Worm (Caenorhabditis elegans) whole organism, mixed stage, embryonic: ENCODE results near the gene F41H10.12.
"Not testable (repeated sequence)": the region's sequence is repeated elsewhere in the genome, so short reads cannot be mapped to it uniquely, and the experiment has no call there.

Experiments used
- M03D4.4 ChIP-seq: sonication (generic microtip); optimal IDR thresholded peaks from 2 replicates; lab custom pipeline; 2017; ENCODE audit warnings: mild to moderate bottlenecking, missing genetic modification characterization, missing compliant biosample characterization
- bed-3 ChIP-seq: fragments of 200-800 bp; sonication (Bioruptor generic); optimal IDR thresholded peaks from 3 replicates; lab custom pipeline; 2018; ENCODE audit warnings: mild to moderate bottlenecking, missing genetic modification characterization, moderate library complexity, missing compliant biosample characterization
- blmp-1 ChIP-seq: fragments of 150-350 bp; optimal IDR thresholded peaks from 2 replicates; lab custom pipeline; 2014; ENCODE audit warnings: missing biosample characterization, missing genetic modification characterization
- ceh-39 ChIP-seq: fragments of 150-350 bp; optimal IDR thresholded peaks from 2 replicates; lab custom pipeline; 2014; ENCODE audit warnings: missing biosample characterization, missing genetic modification characterization
- ceh-43 ChIP-seq: fragments of 200-800 bp; sonication (Bioruptor generic); optimal IDR thresholded peaks from 2 replicates; lab custom pipeline; 2018; ENCODE audit warnings: mild to moderate bottlenecking, missing genetic modification characterization, moderate library complexity, missing compliant biosample characterization
- ceh-83 ChIP-seq: fragments of 200-800 bp; sonication (Bioruptor generic); optimal IDR thresholded peaks from 2 replicates; lab custom pipeline; 2018; ENCODE audit warnings: mild to moderate bottlenecking, missing genetic modification characterization, missing compliant biosample characterization
- cnd-1 ChIP-seq: fragments of 200-800 bp; sonication (Bioruptor generic); optimal IDR thresholded peaks from 2 replicates; lab custom pipeline; 2018; ENCODE audit warnings: mild to moderate bottlenecking, missing genetic modification characterization, missing compliant biosample characterization
- drap-1 ChIP-seq: fragments of 200-800 bp; sonication (Bioruptor generic); optimal IDR thresholded peaks from 3 replicates; lab custom pipeline; 2018; ENCODE audit warnings: mild to moderate bottlenecking, missing genetic modification characterization, missing compliant biosample characterization
- elt-1 ChIP-seq: sonication (generic microtip); optimal IDR thresholded peaks from 2 replicates; lab custom pipeline; 2017; ENCODE audit warnings: missing genetic modification characterization, mild to moderate bottlenecking, missing compliant biosample characterization, antibody characterized with exemption, moderate library complexity, borderline replicate concordance; ENCODE audit not compliant: insufficient read depth
- elt-3 ChIP-seq: fragments of 150-350 bp; optimal IDR thresholded peaks from 2 replicates; lab custom pipeline; 2014; ENCODE audit warnings: missing biosample characterization, missing genetic modification characterization
- flh-1 ChIP-seq: fragments of 200-800 bp; sonication (Bioruptor generic); optimal IDR thresholded peaks from 2 replicates; lab custom pipeline; 2018; ENCODE audit warnings: mild to moderate bottlenecking, missing genetic modification characterization, moderate library complexity, missing compliant biosample characterization
- ham-2 ChIP-seq: fragments of 200-800 bp; sonication (Bioruptor generic); optimal IDR thresholded peaks from 2 replicates; lab custom pipeline; 2018; ENCODE audit warnings: mild to moderate bottlenecking, missing genetic modification characterization, missing compliant biosample characterization
- hlh-1 ChIP-seq: fragments of 150-350 bp; optimal IDR thresholded peaks from 2 replicates; lab custom pipeline; 2014; ENCODE audit warnings: missing biosample characterization, missing genetic modification reagents, missing genetic modification characterization
- lin-13 ChIP-seq: fragments of 150-350 bp; optimal IDR thresholded peaks from 2 replicates; lab custom pipeline; 2014; ENCODE audit warnings: missing biosample characterization, missing genetic modification characterization
- lin-32 ChIP-seq: fragments of 200-800 bp; sonication (Bioruptor generic); optimal IDR thresholded peaks from 2 replicates; lab custom pipeline; 2018; ENCODE audit warnings: mild to moderate bottlenecking, missing genetic modification characterization, missing compliant biosample characterization
- lsy-2 ChIP-seq: fragments of 150-350 bp; optimal IDR thresholded peaks from 2 replicates; lab custom pipeline; 2014; ENCODE audit warnings: missing biosample characterization, missing genetic modification characterization
- mab-5 ChIP-seq: fragments of 150-350 bp; optimal IDR thresholded peaks from 2 replicates; lab custom pipeline; 2014; ENCODE audit warnings: missing biosample characterization, missing genetic modification characterization
- mls-2 ChIP-seq: sonication (generic microtip); optimal IDR thresholded peaks from 2 replicates; lab custom pipeline; 2016; ENCODE audit warnings: mild to moderate bottlenecking, missing genetic modification characterization, moderate library complexity, missing compliant biosample characterization
- nhr-2 ChIP-seq: fragments of 150-350 bp; optimal IDR thresholded peaks from 2 replicates; lab custom pipeline; 2014; ENCODE audit warnings: missing biosample characterization, missing genetic modification characterization
- nhr-237 ChIP-seq: fragments of 150-350 bp; optimal IDR thresholded peaks from 2 replicates; lab custom pipeline; 2014; ENCODE audit warnings: missing biosample characterization, missing genetic modification characterization
- nhr-28 ChIP-seq: fragments of 150-350 bp; optimal IDR thresholded peaks from 2 replicates; lab custom pipeline; 2014; ENCODE audit warnings: missing biosample characterization, missing genetic modification characterization
- nhr-76 ChIP-seq: sonication (generic microtip); optimal IDR thresholded peaks from 2 replicates; lab custom pipeline; 2017; ENCODE audit warnings: missing biosample characterization, missing genetic modification characterization
- pha-4 ChIP-seq: fragments of 150-350 bp; optimal IDR thresholded peaks from 2 replicates; lab custom pipeline; 2018; ENCODE audit warnings: missing biosample characterization, missing genetic modification reagents, missing genetic modification characterization
- snpc-4 ChIP-seq: fragments of 150-350 bp; optimal IDR thresholded peaks from 2 replicates; lab custom pipeline; 2014; ENCODE audit warnings: missing biosample characterization, missing genetic modification characterization
- unc-120 ChIP-seq: sonication (generic microtip); optimal IDR thresholded peaks from 2 replicates; lab custom pipeline; 2017; ENCODE audit warnings: missing genetic modification characterization, missing compliant biosample characterization; ENCODE audit not compliant: poor library complexity, severe bottlenecking
- unc-39 ChIP-seq: fragments of 150-350 bp; optimal IDR thresholded peaks from 2 replicates; lab custom pipeline; 2014; ENCODE audit warnings: missing biosample characterization, missing genetic modification characterization
- unc-62 ChIP-seq: fragments of 150-350 bp; optimal IDR thresholded peaks from 2 replicates; lab custom pipeline; 2014; ENCODE audit warnings: missing biosample characterization, missing genetic modification reagents, missing genetic modification characterization
- zip-8 ChIP-seq: fragments of 150-350 bp; optimal IDR thresholded peaks from 2 replicates; lab custom pipeline; 2014; ENCODE audit warnings: missing biosample characterization, missing genetic modification characterization
- ztf-11 ChIP-seq: fragments of 150-350 bp; optimal IDR thresholded peaks from 2 replicates; lab custom pipeline; 2014; ENCODE audit warnings: missing biosample characterization, missing genetic modification characterization

Gene F41H10.12

DNA sequence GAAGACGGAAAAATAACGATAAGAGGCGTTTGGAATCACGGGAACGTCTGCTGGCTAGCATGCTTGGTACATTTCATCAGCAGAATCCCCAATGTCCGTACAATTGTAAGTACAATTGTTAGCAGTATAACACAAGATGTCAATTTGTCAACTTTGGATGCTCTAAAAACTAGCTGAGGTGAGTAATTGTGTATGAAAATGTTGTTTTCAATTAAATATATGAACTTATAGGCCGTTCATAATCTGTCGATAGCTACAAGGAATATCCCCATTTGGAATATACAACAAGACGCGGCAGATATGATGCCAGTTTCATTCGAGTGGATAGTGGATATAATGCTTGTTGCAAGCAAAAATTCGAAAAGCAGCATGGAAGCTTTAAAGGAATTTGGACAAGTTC, at the start of gene F41H10.12:
Gene F41H10.12 (plus strand): TSS at position 301 of the 400 bp plus-strand sequence.
- TF ChIP-seq lsy-2 (tag; lab: Kevin White, UChicago) (no peak), nhr-2 (tag; lab: Kevin White, UChicago) (no peak), elt-1 (tag; lab: Kevin White, UChicago) (no peak), mls-2 (no peak), pha-4 (tag; lab: Kevin White, UChicago) (no peak), unc-62 (GFP tag; lab: Kevin White, UChicago) (no peak), ceh-43 (GFP tag; lab: Kevin White, UChicago) (no peak), ham-2 (GFP tag; lab: Kevin White, UChicago) (no peak), cnd-1 (tag; lab: Kevin White, UChicago) (no peak), ceh-83 (GFP tag; lab: Kevin White, UChicago) (no peak), zip-8 (tag; lab: Kevin White, UChicago) (no peak), hlh-1 (tag; lab: Kevin White, UChicago) (no peak), unc-120 (tag; lab: Kevin White, UChicago) (no peak), nhr-28 (tag; lab: Kevin White, UChicago) (no peak)
- TF ChIP-seq, all 35 proteins: peak for 0

DNA sequence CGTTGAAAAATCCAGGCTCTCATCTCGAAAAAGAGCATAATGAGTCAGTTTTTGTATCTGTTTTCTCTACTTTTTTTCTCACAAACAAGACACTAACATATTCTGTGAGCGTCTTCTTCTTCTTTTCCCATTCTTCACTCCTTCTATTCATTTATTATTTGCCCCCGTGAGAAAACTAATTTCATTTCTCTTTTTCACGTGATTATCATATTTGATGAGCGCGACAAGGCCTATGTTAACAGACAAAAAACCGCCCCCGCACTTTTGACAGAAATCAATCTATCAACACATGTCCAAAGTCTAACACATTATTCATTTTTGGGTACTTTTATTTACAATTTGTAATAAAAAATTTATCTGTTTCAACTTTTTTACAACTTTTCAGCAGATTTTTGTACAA, 47.5 kb upstream of the F41H10.12 start:
- no peak for TF ChIP-seq nhr-237 (tag; lab: Kevin White, UChicago)
- no peak for TF ChIP-seq mab-5 (tag; lab: Kevin White, UChicago)
- no peak for TF ChIP-seq flh-1 (GFP tag; lab: Kevin White, UChicago)
- no peak for TF ChIP-seq elt-1 (tag; lab: Kevin White, UChicago)
- TF ChIP-seq ham-2 (GFP tag; lab: Kevin White, UChicago) = no peak
- no peak for TF ChIP-seq mls-2
- no peak for TF ChIP-seq nhr-28 (tag; lab: Kevin White, UChicago)
- TF ChIP-seq pha-4 (tag; lab: Kevin White, UChicago) = no peak
- TF ChIP-seq lin-13 (tag; lab: Kevin White, UChicago) = no peak
- no peak for TF ChIP-seq unc-62 (GFP tag; lab: Kevin White, UChicago)

DNA sequence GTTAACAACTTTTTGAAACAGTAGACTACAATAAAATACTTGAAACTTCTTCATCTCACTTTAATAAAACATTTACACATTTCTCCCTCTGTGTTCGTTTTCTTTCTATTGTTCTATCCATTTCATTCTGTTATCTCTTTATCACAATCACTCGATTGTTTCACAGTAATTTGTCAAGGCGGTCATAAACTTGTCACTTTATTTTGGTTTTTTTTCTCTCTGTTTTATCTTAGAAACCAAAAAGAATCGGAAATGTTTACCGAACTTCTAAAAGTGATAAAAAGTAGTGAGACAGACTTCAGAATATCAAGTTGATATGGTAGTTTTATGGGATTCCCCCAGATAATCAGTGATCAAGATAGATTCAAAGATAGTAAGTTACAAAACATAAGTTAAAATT, 45.9 kb upstream of the F41H10.12 start, which contains the start of gene Y4C6B.2:
Gene Y4C6B.2 (plus strand): TSS at position 320 of the 400 bp plus-strand sequence.
- TF ChIP-seq flh-1 (GFP tag; lab: Kevin White, UChicago) (no peak), ceh-43 (GFP tag; lab: Kevin White, UChicago) (no peak), elt-1 (tag; lab: Kevin White, UChicago) (no peak), ztf-11 (tag; lab: Kevin White, UChicago) (no peak), ceh-83 (GFP tag; lab: Kevin White, UChicago) (no peak), M03D4.4 (tag; lab: Kevin White, UChicago) (no peak), bed-3 (GFP tag; lab: Kevin White, UChicago) (no peak), nhr-76 (tag; lab: Kevin White, UChicago) (no peak), unc-39 (no peak), mab-5 (tag; lab: Kevin White, UChicago) (no peak), cnd-1 (tag; lab: Kevin White, UChicago) (no peak), blmp-1 (tag; lab: Kevin White, UChicago) (no peak), unc-120 (tag; lab: Kevin White, UChicago) (no peak), drap-1 (GFP tag; lab: Kevin White, UChicago) (no peak), ham-2 (GFP tag; lab: Kevin White, UChicago) (no peak), snpc-4 (tag; lab: Kevin White, UChicago) (no peak)

DNA sequence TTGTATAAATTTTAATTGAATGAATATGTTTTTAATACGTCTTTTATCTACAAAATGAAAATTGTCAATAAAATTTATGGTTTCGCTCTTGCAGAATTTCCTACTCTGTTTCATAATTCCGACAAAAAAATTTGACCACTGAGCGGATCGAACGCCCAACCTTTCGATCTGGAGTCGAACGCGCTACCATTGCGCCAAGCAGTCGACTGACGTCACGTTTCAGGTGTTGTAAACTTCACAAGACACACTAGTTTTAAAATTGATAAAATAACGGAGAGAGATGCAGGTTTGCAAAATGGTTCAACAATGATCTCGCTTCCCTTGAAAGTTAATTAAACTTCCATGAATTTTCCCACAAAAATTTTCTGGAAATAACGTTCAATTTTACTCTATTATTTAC, 41.0 kb upstream of the F41H10.12 start:
- TF ChIP-seq M03D4.4 (tag; lab: Kevin White, UChicago) (no peak), lin-13 (tag; lab: Kevin White, UChicago) (no peak), cnd-1 (tag; lab: Kevin White, UChicago) (no peak), elt-3 (tag; lab: Kevin White, UChicago) (no peak), lin-32 (GFP tag; lab: Kevin White, UChicago) (no peak)

DNA sequence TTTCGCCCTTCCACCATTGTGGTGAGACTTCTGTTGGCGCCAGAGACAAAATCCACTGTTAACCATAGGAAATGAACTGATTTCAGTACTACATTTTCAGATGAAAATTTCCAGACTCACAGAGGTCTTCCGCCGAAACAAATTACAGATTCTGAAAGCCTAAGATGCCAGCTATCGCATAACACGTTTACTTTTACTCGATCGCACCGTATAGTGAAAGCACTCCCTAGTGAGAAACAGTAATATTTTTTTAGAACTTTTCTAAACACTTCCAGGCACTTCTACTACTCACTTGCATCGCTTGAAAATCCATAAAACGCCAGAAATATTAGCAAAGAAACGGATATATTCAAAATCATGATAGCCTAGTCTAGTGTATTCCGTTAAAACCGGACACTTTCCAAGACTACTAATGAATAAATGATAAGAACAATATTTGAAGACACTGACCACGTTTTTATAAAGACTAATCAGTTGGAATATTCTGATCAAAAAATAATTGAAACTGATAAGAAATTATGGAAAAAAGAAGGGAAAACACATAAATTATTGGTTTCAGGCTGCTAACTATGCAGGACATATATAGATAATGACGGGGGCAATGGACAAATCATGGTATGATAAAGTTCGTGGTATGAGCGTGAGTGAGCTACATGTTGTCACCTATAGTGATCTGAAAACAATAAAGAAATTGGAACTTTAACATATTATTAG, 34.5 kb upstream of the F41H10.12 start, which contains the start of gene gba-4:
Gene gba-4 (minus strand): TSS at position 418 of the 714 bp plus-strand sequence.
- not testable (repeated sequence) for TF ChIP-seq ceh-39; lsy-2 (tag; lab: Kevin White, UChicago); ceh-43 (GFP tag; lab: Kevin White, UChicago)
